Worm (Caenorhabditis elegans) whole organism, late embryonic: ENCODE data around the gene F08F3.1.

ENCODE experiments used
- C38D4.7 ChIP-seq: fragments of 200-800 bp; sonication (Bioruptor generic); optimal IDR thresholded peaks from 2 replicates; lab custom pipeline; 2018; ENCODE audit warnings: mild to moderate bottlenecking, missing genetic modification characterization, moderate library complexity, missing compliant biosample characterization
- K02D7.2 ChIP-seq: sonication (generic microtip); optimal IDR thresholded peaks from 2 replicates; lab custom pipeline; 2017; ENCODE audit warnings: mild to moderate bottlenecking, missing genetic modification characterization, missing compliant biosample characterization
- T23F11.4 ChIP-seq: fragments of 200-800 bp; sonication (Bioruptor generic); optimal IDR thresholded peaks from 2 replicates; lab custom pipeline; 2018; ENCODE audit warnings: mild to moderate bottlenecking, missing genetic modification characterization, missing compliant biosample characterization
- ahr-1 ChIP-seq: sonication (generic microtip); optimal IDR thresholded peaks from 2 replicates; lab custom pipeline; 2016; ENCODE audit warnings: missing genetic modification characterization, missing compliant biosample characterization
- ceh-14 ChIP-seq: sonication (generic microtip); optimal IDR thresholded peaks from 2 replicates; lab custom pipeline; 2016; ENCODE audit warnings: missing genotype, missing genetic modification characterization, missing compliant biosample characterization
- ceh-18 ChIP-seq: sonication (generic microtip); optimal IDR thresholded peaks from 2 replicates; lab custom pipeline; 2016; ENCODE audit warnings: missing genetic modification characterization, missing compliant biosample characterization
- ceh-19 ChIP-seq: fragments of 200-800 bp; sonication (Bioruptor generic); optimal IDR thresholded peaks from 2 replicates; lab custom pipeline; 2018; ENCODE audit warnings: mild to moderate bottlenecking, missing genetic modification characterization, missing compliant biosample characterization
- ceh-24 ChIP-seq: sonication (generic microtip); optimal IDR thresholded peaks from 2 replicates; lab custom pipeline; 2016; ENCODE audit warnings: mild to moderate bottlenecking, missing genetic modification characterization, missing compliant biosample characterization
- ceh-31 ChIP-seq: sonication (generic microtip); optimal IDR thresholded peaks from 2 replicates; lab custom pipeline; 2016; ENCODE audit warnings: missing genetic modification characterization, missing compliant biosample characterization
- ceh-34 ChIP-seq: sonication (generic microtip); optimal IDR thresholded peaks from 2 replicates; lab custom pipeline; 2016; ENCODE audit warnings: mild to moderate bottlenecking, missing genetic modification characterization, missing compliant biosample characterization
- ceh-48 ChIP-seq: sonication (generic microtip); optimal IDR thresholded peaks from 2 replicates; lab custom pipeline; 2016; ENCODE audit warnings: missing genetic modification characterization, inconsistent platforms, missing compliant biosample characterization
- ceh-6 ChIP-seq: fragments of 200-800 bp; sonication (Bioruptor generic); optimal IDR thresholded peaks from 2 replicates; lab custom pipeline; 2018; ENCODE audit warnings: mild to moderate bottlenecking, missing genetic modification characterization, missing compliant biosample characterization
- ceh-9 ChIP-seq: sonication (generic microtip); optimal IDR thresholded peaks from 2 replicates; lab custom pipeline; 2016; ENCODE audit warnings: mild to moderate bottlenecking, missing genetic modification characterization, inconsistent platforms, missing compliant biosample characterization
- dmd-4 ChIP-seq: sonication (generic microtip); optimal IDR thresholded peaks from 2 replicates; lab custom pipeline; 2016; ENCODE audit warnings: borderline replicate concordance, missing genetic modification characterization, missing compliant biosample characterization
- elt-2 ChIP-seq: sonication (generic microtip); optimal IDR thresholded peaks from 2 replicates; lab custom pipeline; 2016; ENCODE audit warnings: missing genetic modification reagents, missing genetic modification characterization, missing compliant biosample characterization
- elt-4 ChIP-seq: sonication (generic microtip); optimal IDR thresholded peaks from 2 replicates; lab custom pipeline; 2016; ENCODE audit warnings: missing genetic modification characterization, missing compliant biosample characterization
- ets-4 ChIP-seq: sonication (generic microtip); optimal IDR thresholded peaks from 2 replicates; lab custom pipeline; 2016; ENCODE audit warnings: missing genetic modification characterization, missing compliant biosample characterization
- eyg-1 ChIP-seq: sonication (generic microtip); optimal IDR thresholded peaks from 2 replicates; lab custom pipeline; 2016; ENCODE audit warnings: missing genotype, missing genetic modification characterization, missing compliant biosample characterization
- fax-1 ChIP-seq: sonication (generic microtip); optimal IDR thresholded peaks from 2 replicates; lab custom pipeline; 2016; ENCODE audit warnings: missing genotype, missing genetic modification characterization, missing compliant biosample characterization
- hlh-15 ChIP-seq: sonication (generic microtip); optimal IDR thresholded peaks from 2 replicates; lab custom pipeline; 2016; ENCODE audit warnings: missing genetic modification characterization, missing compliant biosample characterization
- hlh-30 ChIP-seq: sonication (generic microtip); optimal IDR thresholded peaks from 2 replicates; lab custom pipeline; 2017; ENCODE audit warnings: antibody characterized with exemption, missing genetic modification characterization, missing compliant biosample characterization; ENCODE audit not compliant: insufficient read depth
- hlh-6 ChIP-seq: sonication (generic microtip); optimal IDR thresholded peaks from 2 replicates; lab custom pipeline; 2016; ENCODE audit warnings: missing genotype, missing genetic modification characterization, missing compliant biosample characterization
- hlh-8 ChIP-seq: sonication (generic microtip); optimal IDR thresholded peaks from 2 replicates; lab custom pipeline; 2016; ENCODE audit warnings: missing genotype, missing genetic modification characterization, missing compliant biosample characterization
- madf-2 ChIP-seq: sonication (generic microtip); optimal IDR thresholded peaks from 2 replicates; lab custom pipeline; 2017; ENCODE audit warnings: missing genetic modification characterization, missing compliant biosample characterization
- mec-3 ChIP-seq: sonication (generic microtip); optimal IDR thresholded peaks from 2 replicates; lab custom pipeline; 2016; ENCODE audit warnings: borderline replicate concordance, missing genetic modification characterization, missing compliant biosample characterization
- nfya-1 ChIP-seq: sonication (generic microtip); optimal IDR thresholded peaks from 2 replicates; lab custom pipeline; 2017; ENCODE audit warnings: missing genetic modification characterization, mild to moderate bottlenecking, missing compliant biosample characterization, antibody characterized with exemption, moderate library complexity
- odd-2 ChIP-seq: sonication (generic microtip); optimal IDR thresholded peaks from 2 replicates; lab custom pipeline; 2017; ENCODE audit warnings: antibody characterized with exemption, mild to moderate bottlenecking, missing genetic modification characterization, missing compliant biosample characterization
- pha-4 ChIP-seq: fragments of 150-350 bp; optimal IDR thresholded peaks from 2 replicates; lab custom pipeline; 2018; ENCODE audit warnings: missing biosample characterization, missing genetic modification reagents, missing genetic modification characterization
- pros-1 ChIP-seq: fragments of 150-350 bp; optimal IDR thresholded peaks from 2 replicates; lab custom pipeline; 2014; ENCODE audit warnings: missing biosample characterization, missing genetic modification reagents, missing genetic modification characterization
- rnt-1 ChIP-seq: sonication (generic microtip); optimal IDR thresholded peaks from 2 replicates; lab custom pipeline; 2016; ENCODE audit warnings: missing genetic modification characterization, missing compliant biosample characterization
- sdc-2 ChIP-seq: sonication (generic microtip); optimal IDR thresholded peaks from 2 replicates; lab custom pipeline; 2016; ENCODE audit warnings: missing genotype, missing genetic modification characterization, missing compliant biosample characterization
- sox-2 ChIP-seq: fragments of 200-800 bp; sonication (Bioruptor generic); IDR thresholded peaks from 2 replicates; pipeline ENCODE4 v1.3.6; 2022; ENCODE audit warnings: missing genetic modification reagents, missing genetic modification characterization, missing compliant biosample characterization
- syd-9 ChIP-seq: sonication (generic microtip); optimal IDR thresholded peaks from 2 replicates; lab custom pipeline; 2016; ENCODE audit warnings: mild to moderate bottlenecking, missing genetic modification characterization, moderate library complexity, missing compliant biosample characterization
- tbx-2 ChIP-seq: sonication (generic microtip); optimal IDR thresholded peaks from 2 replicates; lab custom pipeline; 2016; ENCODE audit warnings: missing genetic modification characterization, missing compliant biosample characterization
- ttx-3 ChIP-seq: sonication (generic microtip); optimal IDR thresholded peaks from 2 replicates; lab custom pipeline; 2016; ENCODE audit warnings: missing genetic modification reagents, missing genetic modification characterization, missing compliant biosample characterization
- unc-86 ChIP-seq: sonication (generic microtip); optimal IDR thresholded peaks from 2 replicates; lab custom pipeline; 2016; ENCODE audit warnings: missing genetic modification characterization, missing compliant biosample characterization
- zip-5 ChIP-seq: sonication (generic microtip); optimal IDR thresholded peaks from 2 replicates; lab custom pipeline; 2016; ENCODE audit warnings: missing genetic modification characterization, missing compliant biosample characterization
- ztf-16 ChIP-seq: sonication (generic microtip); optimal IDR thresholded peaks from 2 replicates; lab custom pipeline; 2017; ENCODE audit warnings: missing genetic modification characterization, missing compliant biosample characterization

F08F3.1 gene

DNA sequence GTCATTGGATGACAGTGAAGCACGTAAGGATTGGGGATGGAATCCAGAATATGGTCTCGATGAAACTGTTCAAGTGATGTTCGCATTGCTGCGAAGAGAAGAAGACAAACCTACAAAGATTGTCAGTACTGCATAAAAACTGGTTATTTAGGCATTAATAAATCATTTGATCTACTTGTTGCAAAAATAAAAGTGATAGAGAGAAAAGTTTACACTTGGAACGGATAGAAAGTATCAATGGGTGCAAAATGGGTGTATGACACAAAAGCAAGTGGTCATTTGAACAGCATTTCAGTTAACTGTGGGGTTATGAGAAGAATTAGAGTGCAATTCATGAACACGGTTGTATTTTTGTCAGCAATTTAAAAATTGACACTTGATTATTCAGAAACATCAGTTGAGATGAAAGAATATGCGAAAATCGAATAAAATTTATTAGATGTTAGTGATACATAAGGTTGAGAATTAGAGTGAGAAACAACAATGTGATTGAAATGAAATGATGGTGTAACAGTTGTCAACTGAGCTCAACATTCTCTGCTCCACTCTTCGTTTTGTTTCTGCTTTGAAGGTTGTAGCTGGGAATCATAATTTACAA is 33.0 kb upstream of the F08F3.1 start, which contains the start of gene F08F3.10:
TSS of gene F08F3.10 (plus strand) at position 548 of the 598 bp plus-strand sequence.
- TF ChIP-seq ceh-6 (GFP tag; lab: Kevin White, UChicago) (no peak), mec-3 (tag; lab: Kevin White, UChicago) (no peak), K02D7.2 (no peak), C38D4.7 (GFP tag; lab: Kevin White, UChicago) (no peak), ceh-19 (GFP tag; lab: Kevin White, UChicago) (no peak), sdc-2 (tag; lab: Kevin White, UChicago) (no peak), dmd-4 (tag; lab: Kevin White, UChicago) (no peak), sox-2 (GFP tag; lab: Robert Waterston, UW) (no peak), tbx-2 (tag; lab: Kevin White, UChicago) (no peak), unc-86 (no peak), rnt-1 (no peak), hlh-30 (tag; lab: Kevin White, UChicago) (no peak), ets-4 (tag; lab: Kevin White, UChicago) (no peak), odd-2 (tag; lab: Kevin White, UChicago) (no peak), hlh-6 (tag; lab: Kevin White, UChicago) (no peak), ceh-24 (tag; lab: Kevin White, UChicago) (no peak), ceh-31 (tag; lab: Kevin White, UChicago) (no peak), pros-1 (tag; lab: Kevin White, UChicago) (no peak), zip-5 (tag; lab: Kevin White, UChicago) (no peak)

DNA sequence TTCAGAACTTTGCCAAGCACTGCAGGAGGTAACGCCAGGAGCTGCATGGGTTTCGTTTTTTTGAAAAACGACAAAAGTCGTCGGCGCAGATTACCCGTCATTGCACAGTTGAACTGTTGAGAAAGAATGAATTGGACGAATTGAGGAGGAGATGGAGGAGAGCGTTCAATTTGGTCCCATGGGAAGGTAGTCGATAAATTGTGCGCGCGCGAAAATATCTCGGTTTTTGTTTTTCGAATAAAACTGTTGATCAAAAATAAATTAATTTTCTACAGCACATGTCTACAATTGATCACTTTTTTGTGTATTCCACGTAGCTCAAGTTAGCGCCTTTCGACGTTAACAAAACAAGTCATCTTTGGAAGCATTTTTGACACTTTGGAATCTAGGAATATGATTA is 26.0 kb upstream of the F08F3.1 start, which contains the start of gene F08F3.6:
TSS of gene F08F3.6 (minus strand) at position 153 of the 400 bp plus-strand sequence.
- TF ChIP-seq eyg-1 (tag; lab: Kevin White, UChicago) (no peak), hlh-15 (no peak), nfya-1 (tag; lab: Kevin White, UChicago) (no peak), madf-2 (tag; lab: Kevin White, UChicago) (no peak), ceh-48 (no peak), pros-1 (tag; lab: Kevin White, UChicago) (no peak), ceh-18 (no peak), hlh-30 (tag; lab: Kevin White, UChicago) (no peak), ceh-34 (tag; lab: Kevin White, UChicago) (no peak), syd-9 (tag; lab: Kevin White, UChicago) (no peak)

DNA sequence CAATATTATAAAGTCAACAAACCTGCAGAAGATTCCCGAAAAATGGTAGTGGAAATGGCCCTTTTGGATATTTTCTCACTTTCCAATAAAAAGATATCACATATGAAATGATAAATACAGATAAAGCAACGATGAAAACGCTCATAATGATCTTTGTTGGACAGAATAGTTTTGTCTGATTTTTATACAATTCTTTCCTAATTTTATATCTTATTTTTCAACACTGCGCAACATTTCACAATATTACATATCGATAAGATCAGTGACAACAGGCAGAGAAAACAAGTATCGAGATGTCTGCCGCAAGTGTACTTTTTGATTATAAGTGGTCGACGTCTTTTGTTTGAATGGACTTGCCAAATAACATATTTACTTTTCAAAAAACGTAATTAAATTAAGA is 22.8 kb upstream of the F08F3.1 start, which contains the start of gene cyp-14A5:
TSS of gene cyp-14A5 (minus strand) at position 163 of the 400 bp plus-strand sequence.
- TF ChIP-seq fax-1 (tag; lab: Kevin White, UChicago) = no peak
- no peak for TF ChIP-seq elt-2 (tag; lab: Kevin White, UChicago)
- TF ChIP-seq hlh-6 (tag; lab: Kevin White, UChicago) = no peak
- TF ChIP-seq ceh-24 (tag; lab: Kevin White, UChicago) = no peak
- TF ChIP-seq rnt-1 = no peak
- no peak for TF ChIP-seq ceh-14 (tag; lab: Kevin White, UChicago)
- no peak for TF ChIP-seq pha-4 (tag; lab: Kevin White, UChicago)

DNA sequence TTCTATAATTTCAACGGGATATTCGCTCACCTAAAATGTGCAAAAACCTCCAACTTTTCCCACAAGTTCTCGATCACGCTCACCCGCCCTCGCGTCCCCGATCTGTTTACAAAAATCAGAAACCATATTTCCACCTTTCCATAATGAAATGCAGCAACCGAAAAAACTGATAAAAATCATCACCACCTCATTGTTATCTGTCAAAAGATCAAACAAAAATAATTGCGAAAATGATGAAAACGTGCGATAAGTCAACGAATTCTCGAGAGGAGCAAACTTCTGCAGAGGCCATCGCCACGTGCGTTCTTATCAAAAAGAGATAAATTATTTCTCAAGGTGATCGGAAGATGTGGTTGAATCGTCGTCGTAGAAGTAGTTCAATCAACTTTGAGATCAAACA is 20.9 kb upstream of the F08F3.1 start:
- TF ChIP-seq odd-2 (tag; lab: Kevin White, UChicago) (no peak), sox-2 (GFP tag; lab: Robert Waterston, UW) (no peak), ttx-3 (tag; lab: Kevin White, UChicago) (no peak), ceh-9 (no peak), hlh-15 (no peak), ceh-48 (no peak), ahr-1 (no peak), T23F11.4 (GFP tag; lab: Kevin White, UChicago) (no peak), ztf-16 (tag; lab: Kevin White, UChicago) (no peak), elt-4 (tag; lab: Kevin White, UChicago) (no peak), ets-4 (tag; lab: Kevin White, UChicago) (no peak), ceh-24 (tag; lab: Kevin White, UChicago) (no peak), hlh-30 (tag; lab: Kevin White, UChicago) (no peak), hlh-8 (tag; lab: Kevin White, UChicago) (no peak)
